Fruit fly (Drosophila melanogaster): ENCODE data around the gene Alp12.
A peak's percentile ranks its signal among the peaks of the same experiment; 100 is the strongest.

The Alp12 gene

dm6 chr2L:19376145-19376544 is 47.7 kb upstream of the Alp12 start (continued):
- TF ChIP-seq dati (GFP tag; IDR thresholded peaks at IDR 0.05): no peak
- TF ChIP-seq ci (GFP tag; IDR thresholded peaks at IDR 0.05): peak; percentile 76
- no peak for TF ChIP-seq ro (GFP tag; IDR thresholded peaks at IDR 0.05)
- peak; percentile 59; the same call in 1 of the 3 replicates for TF ChIP-seq CG2889 (GFP tag; IDR thresholded peaks at IDR 0.05)
- TF ChIP-seq Rfx (GFP tag; IDR thresholded peaks at IDR 0.05): no peak
- no peak for TF ChIP-seq D19B (GFP tag; optimal IDR thresholded peaks at IDR 0.05)
- no peak for TF ChIP-seq nerfin-2 (GFP tag; IDR thresholded peaks at IDR 0.05; ENCODE audit: partially characterized antibody)
- peak; percentile 22 for TF ChIP-seq ATbp (GFP tag; optimal IDR thresholded peaks at IDR 0.05)
- no peak for TF ChIP-seq aop (GFP tag; IDR thresholded peaks at IDR 0.05)
- TF ChIP-seq wor (GFP tag; IDR thresholded peaks at IDR 0.05): no peak
- TF ChIP-seq psq (GFP tag; optimal IDR thresholded peaks at IDR 0.05): no peak
- no peak for TF ChIP-seq PHDP (tag; optimal IDR thresholded peaks at IDR 0.05)
- TF ChIP-seq ham (GFP tag; IDR thresholded peaks at IDR 0.05): no peak
- TF ChIP-seq dmrt99B (tag; optimal IDR thresholded peaks at IDR 0.05): peak; percentile 32
- no peak for TF ChIP-seq wdn (GFP tag; IDR thresholded peaks at IDR 0.05)
- TF ChIP-seq CG17361 (GFP tag; IDR thresholded peaks at IDR 0.05): peak; percentile 38; the same call in 1 of the 3 replicates
- TF ChIP-seq CG17385 (GFP tag; optimal IDR thresholded peaks at IDR 0.05): no peak
- TF ChIP-seq CG11085 (GFP tag; IDR thresholded peaks at IDR 0.05): no peak
- no peak for TF ChIP-seq mam (GFP tag; optimal IDR thresholded peaks at IDR 0.05)
- no peak for TF ChIP-seq NFAT (GFP tag; IDR thresholded peaks at IDR 0.05)
- TF ChIP-seq Ptx1 (GFP tag; IDR thresholded peaks at IDR 0.05): peak; percentile 27; the same call in 1 of the 2 replicates
- TF ChIP-seq seq (GFP tag; IDR thresholded peaks at IDR 0.05): no peak
- no peak for TF ChIP-seq CG4617 (GFP tag; optimal IDR thresholded peaks at IDR 0.05; ENCODE audit: borderline replicate concordance)
- TF ChIP-seq CG15601 (tag; optimal IDR thresholded peaks at IDR 0.05): no peak
- no peak for TF ChIP-seq Deaf1 (tag; optimal IDR thresholded peaks at IDR 0.05)
- no peak for TF ChIP-seq ftz-f1 (GFP tag; optimal IDR thresholded peaks at IDR 0.05)
- peak; percentile 38 for TF ChIP-seq trem (tag; optimal IDR thresholded peaks at IDR 0.05)
- TF ChIP-seq row (GFP tag; IDR thresholded peaks at IDR 0.05): peak; percentile 50; the same call in 2 of the 3 replicates
- TF ChIP-seq pho (GFP tag; optimal IDR thresholded peaks at IDR 0.05): no peak
- no peak for TF ChIP-seq Usf (GFP tag; optimal IDR thresholded peaks at IDR 0.05)
- no peak for TF ChIP-seq eve (GFP tag; optimal IDR thresholded peaks at IDR 0.05)
- TF ChIP-seq hb (GFP tag; IDR thresholded peaks at IDR 0.05; ENCODE audit: partially characterized antibody): no peak
- TF ChIP-seq wek (GFP tag; optimal IDR thresholded peaks at IDR 0.05): no peak
- no peak for TF ChIP-seq sens-2 (GFP tag; IDR thresholded peaks at IDR 0.05)
- TF ChIP-seq chn (GFP tag; optimal IDR thresholded peaks at IDR 0.05): no peak
- TF ChIP-seq bigmax (GFP tag; optimal IDR thresholded peaks at IDR 0.05): no peak
- TF ChIP-seq Eip74EF (GFP tag; optimal IDR thresholded peaks at IDR 0.05): no peak
- peak; percentile 12 for TF ChIP-seq CG1602 (GFP tag; optimal IDR thresholded peaks at IDR 0.05)
- TF ChIP-seq tup (GFP tag; optimal IDR thresholded peaks at IDR 0.05): no peak
- no peak for TF ChIP-seq CG1832 (GFP tag; optimal IDR thresholded peaks at IDR 0.05)
- no peak for TF ChIP-seq CG14860 (GFP tag; IDR thresholded peaks at IDR 0.05; ENCODE audit: partially characterized antibody)
- no peak for TF ChIP-seq insv (GFP tag; optimal IDR thresholded peaks at IDR 0.05)
- TF ChIP-seq CG17359 (tag; optimal IDR thresholded peaks at IDR 0.05): peak; percentile 20
- no peak for TF ChIP-seq gsb (GFP tag; IDR thresholded peaks at IDR 0.05)
- TF ChIP-seq h (optimal IDR thresholded peaks at IDR 0.05): no peak
- TF ChIP-seq CG11398 (GFP tag; optimal IDR thresholded peaks at IDR 0.05): no peak
- TF ChIP-seq CG2129 (GFP tag; IDR thresholded peaks at IDR 0.05; ENCODE audit: partially characterized antibody): no peak
- no peak for TF ChIP-seq Pdp1 (GFP tag; optimal IDR thresholded peaks at IDR 0.05)
- no peak for TF ChIP-seq lilli (GFP tag; optimal IDR thresholded peaks at IDR 0.05)
- no peak for TF ChIP-seq Dbx (GFP tag; IDR thresholded peaks at IDR 0.05)
- TF ChIP-seq Hr78 (GFP tag; optimal IDR thresholded peaks at IDR 0.05): no peak
- TF ChIP-seq CG10431 (GFP tag; optimal IDR thresholded peaks at IDR 0.05): no peak

All from whole organism, embryonic.